Fruit fly (Drosophila melanogaster) whole organism, larva: ENCODE results near the gene CG3246.

Experiments
- noc ChIP-seq: fragments of 200-800 bp; sonication (Bioruptor generic); optimal IDR thresholded peaks from 3 replicates; lab custom pipeline; 2019; ENCODE audit warnings: missing biosample characterization, mild to moderate bottlenecking, missing genetic modification characterization, moderate library complexity

The CG3246 gene

dm6 chr2L:3444789-3445188 lies 17.0 kb downstream of the CG3246 start:
- no peak for TF ChIP-seq noc (tag; lab: Kevin White, UChicago)

dm6 chr2L:3441673-3442072 lies 20.1 kb downstream of the CG3246 start:
- no peak for TF ChIP-seq noc (tag; lab: Kevin White, UChicago)

DNA sequence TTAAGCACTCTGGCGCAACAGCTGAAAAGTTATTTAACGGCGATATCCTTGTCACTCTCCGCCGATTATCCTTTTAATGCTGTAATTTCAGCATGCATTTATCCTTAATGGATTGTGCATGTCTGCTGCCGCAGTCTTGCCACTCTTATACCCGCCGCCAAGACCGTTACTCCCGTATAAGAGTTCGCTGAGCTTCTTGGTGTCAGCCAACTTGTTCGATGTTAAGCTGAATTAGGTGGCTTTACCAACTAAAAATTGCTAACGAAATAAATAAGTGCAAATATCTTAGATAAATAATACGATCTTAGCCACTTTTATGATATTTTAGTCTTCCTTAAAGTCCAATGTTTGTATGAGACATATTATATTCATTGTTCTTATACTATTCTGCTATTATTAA lies 20.6 kb downstream of the CG3246 start:
- no peak for TF ChIP-seq noc (tag; lab: Kevin White, UChicago)

dm6 chr2L:3440322-3440721 lies 21.4 kb downstream of the CG3246 start:
- TF ChIP-seq noc (tag; lab: Kevin White, UChicago), result no peak

DNA sequence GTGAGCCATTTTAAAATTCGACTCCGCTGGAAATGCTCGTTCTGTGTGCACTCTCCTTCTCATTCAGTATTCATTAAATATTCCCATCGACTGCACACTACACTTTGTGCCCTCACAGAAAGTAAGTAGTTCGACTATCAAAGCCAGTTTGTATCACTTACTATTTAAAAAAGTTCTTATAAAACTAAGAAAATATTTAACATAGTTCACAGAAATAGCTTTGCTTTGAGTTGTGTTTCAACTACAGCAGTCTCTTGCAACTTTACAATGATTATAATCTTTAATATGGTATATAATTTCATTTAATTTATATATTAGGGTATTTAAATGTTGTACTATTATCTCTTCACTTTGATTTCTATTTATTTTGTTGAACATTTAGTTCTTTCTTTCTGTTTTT lies 22.2 kb downstream of the CG3246 start:
- TF ChIP-seq noc (tag; lab: Kevin White, UChicago), result no peak

- TF ChIP-seq noc (tag; lab: Kevin White, UChicago), result no peak
These were observed 23.7 kb downstream of the CG3246 start for dm6 chr2L:3438078-3438477.

- TF ChIP-seq noc (tag; lab: Kevin White, UChicago), result no peak
These were observed 24.7 kb downstream of the CG3246 start for dm6 chr2L:3437068-3437467.

DNA sequence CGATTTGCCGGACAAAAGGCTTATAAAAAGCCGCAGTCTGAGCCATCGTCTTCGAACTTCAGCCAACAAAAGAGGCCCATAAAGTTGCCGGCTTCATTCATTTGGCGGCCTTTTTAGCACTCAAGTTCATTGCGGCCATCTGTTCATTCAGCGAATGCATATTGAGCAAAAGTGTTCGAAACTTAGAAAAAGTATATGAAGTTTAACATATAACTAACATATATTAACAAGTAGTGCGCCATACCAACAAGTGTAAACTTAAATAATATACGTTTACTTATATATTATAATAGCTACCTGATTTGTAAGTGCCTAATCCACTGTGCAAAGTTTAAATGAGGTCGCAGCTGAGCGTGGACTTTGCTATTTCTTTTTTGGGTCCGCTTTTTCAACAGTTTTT lies 25.4 kb downstream of the CG3246 start:
- no peak for TF ChIP-seq noc (tag; lab: Kevin White, UChicago)

dm6 chr2L:3435086-3435485 lies 26.7 kb downstream of the CG3246 start:
- no peak for TF ChIP-seq noc (tag; lab: Kevin White, UChicago)

dm6 chr2L:3428419-3429097 lies 33.2 kb downstream of the CG3246 start:
- TF ChIP-seq noc (tag; lab: Kevin White, UChicago), result no peak

DNA sequence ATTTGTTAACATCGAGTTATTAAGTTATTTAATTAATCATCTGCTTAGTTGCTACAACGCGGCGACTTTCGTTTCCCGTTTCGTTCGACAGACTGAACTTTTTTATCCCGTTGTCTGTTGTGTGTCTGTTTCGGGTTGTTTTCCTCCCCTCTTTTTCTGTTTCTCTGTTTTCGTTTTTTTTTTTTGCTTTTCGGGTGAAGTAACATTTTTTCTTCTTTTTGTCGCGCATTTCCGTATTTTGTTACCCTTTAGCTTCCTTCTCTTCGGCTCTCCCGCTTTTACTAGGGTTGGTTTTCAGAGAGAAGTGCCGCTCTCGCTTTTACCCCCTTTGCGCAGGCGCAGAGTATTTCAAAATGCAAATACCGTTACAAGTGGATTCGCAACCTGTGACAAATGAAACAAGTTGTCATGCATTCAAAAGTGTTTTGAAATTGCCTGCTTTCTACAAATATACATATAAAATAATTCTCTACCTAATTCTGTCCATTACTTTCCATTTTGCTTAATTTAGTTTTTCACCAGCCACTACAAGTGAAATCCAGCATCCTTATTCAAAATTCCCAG lies 35.0 kb downstream of the CG3246 start, which contains the start of gene Pgant2:
TSS of gene Pgant2 (minus strand) at position 51 of the 564 bp plus-strand sequence.
- TF ChIP-seq noc (tag; lab: Kevin White, UChicago), result no peak

dm6 chr2L:3425947-3426346 lies 35.8 kb downstream of the CG3246 start:
- no peak for TF ChIP-seq noc (tag; lab: Kevin White, UChicago)

DNA sequence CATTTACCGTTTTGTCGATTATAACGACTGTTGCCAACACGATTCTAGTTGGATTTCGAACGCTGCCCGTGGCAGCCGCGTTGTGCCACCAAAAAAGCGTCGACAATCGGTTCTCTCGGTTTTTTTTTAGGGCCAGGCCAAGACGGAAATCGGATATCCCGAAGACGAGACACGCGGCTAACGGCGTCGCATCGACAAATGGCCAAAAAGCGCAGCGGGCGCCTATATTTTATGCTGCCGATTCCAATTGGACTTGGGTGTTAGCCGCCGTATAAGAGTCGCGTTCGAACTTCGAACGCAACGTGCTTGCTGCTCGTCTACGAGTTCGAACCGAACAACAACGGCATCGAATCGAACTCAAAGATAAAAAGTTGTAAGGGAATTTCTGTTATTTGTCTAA lies 39.0 kb downstream of the CG3246 start:
- TF ChIP-seq noc (tag; lab: Kevin White, UChicago), result no peak

dm6 chr2L:3417613-3418012 lies 44.1 kb downstream of the CG3246 start:
- TF ChIP-seq noc (tag; lab: Kevin White, UChicago), result no peak

DNA sequence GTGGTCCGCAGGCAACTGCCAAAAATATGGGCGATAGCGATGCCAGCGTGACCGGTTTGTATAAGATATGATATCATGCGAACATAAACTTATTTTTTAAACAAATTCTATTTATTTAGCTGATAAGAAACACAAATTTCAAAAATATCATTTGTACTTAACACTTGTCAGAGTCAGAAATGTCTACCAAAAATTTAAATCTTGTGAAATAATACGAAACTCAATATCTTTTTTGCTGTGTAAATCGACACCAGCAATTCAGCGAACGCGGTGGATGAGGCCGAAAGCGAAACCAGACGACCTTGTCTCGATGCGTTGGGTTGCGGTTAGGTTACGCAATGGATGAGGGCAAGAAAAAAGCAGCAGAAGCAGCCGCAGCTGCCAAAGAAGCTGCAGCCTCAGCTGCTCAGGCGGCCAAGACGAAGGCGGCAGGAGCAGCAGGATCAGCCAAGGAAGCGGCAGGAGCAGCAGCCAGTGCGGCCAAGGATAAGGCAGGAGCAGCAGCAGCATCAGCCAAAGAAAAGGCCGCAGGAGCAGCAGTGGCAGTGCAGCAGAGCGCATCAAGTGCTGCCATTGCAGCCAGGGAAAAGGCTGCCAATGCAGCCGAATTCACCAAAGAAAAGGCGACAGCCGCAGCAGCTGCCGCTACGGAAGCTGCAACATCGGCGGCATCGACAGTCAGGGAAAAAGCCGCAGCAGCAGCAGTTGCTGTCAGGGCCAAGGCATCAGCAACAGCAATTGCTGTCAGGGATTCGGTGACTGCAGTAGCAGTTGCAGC lies 45.0 kb downstream of the CG3246 start, which contains the start of gene CG31952:
TSS of gene CG31952 (plus strand) at position 167 of the 778 bp plus-strand sequence.
- TF ChIP-seq noc (tag; lab: Kevin White, UChicago), result peak; percentile 2
